Worm (Caenorhabditis elegans): ENCODE measurements around the gene F36H9.7.

- TF ChIP-seq nhr-11 (tag; optimal IDR thresholded peaks at IDR 0.05): no peak
- no peak for TF ChIP-seq nfya-1 (tag; optimal IDR thresholded peaks at IDR 0.05)
Observed at ce11 chrV:1756856-1757255, 17.9 kb downstream of the F36H9.7 start, which contains the start of gene clec-204.
